Worm (Caenorhabditis elegans): Measurements from ENCODE around the gene C17C3.11.
A peak's percentile ranks its signal among the peaks of the same experiment; 100 is the strongest.

Gene C17C3.11

DNA sequence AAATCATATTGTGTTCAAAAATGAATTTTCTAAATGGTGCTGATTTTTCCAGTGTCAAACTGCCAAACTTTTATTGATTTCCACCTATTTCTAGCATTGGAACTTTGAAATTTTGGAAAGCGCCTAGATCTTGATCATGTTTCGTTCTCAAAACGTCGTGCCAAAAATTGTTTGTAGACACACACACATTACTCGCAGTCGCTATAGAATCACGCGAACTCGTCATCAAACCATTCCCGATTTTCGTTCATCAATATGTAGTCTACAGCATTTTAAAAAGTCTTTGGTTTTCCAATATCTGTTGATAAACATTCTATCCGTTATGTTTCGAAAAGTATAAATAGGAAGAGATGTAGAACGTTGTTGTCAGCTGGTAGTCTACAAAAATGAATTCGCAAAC is 32.6 kb downstream of the C17C3.11 start, which contains the start of the genes C17C3.1 and C17C3.15:
TSS of gene C17C3.1 (plus strand) at position 301 of the 400 bp plus-strand sequence.
TSS of gene C17C3.15 (plus strand) at position 383 of the 400 bp plus-strand sequence.
- no peak for TF ChIP-seq B0019.2 (GFP tag; conservative IDR thresholded peaks at IDR 0.05)

DNA sequence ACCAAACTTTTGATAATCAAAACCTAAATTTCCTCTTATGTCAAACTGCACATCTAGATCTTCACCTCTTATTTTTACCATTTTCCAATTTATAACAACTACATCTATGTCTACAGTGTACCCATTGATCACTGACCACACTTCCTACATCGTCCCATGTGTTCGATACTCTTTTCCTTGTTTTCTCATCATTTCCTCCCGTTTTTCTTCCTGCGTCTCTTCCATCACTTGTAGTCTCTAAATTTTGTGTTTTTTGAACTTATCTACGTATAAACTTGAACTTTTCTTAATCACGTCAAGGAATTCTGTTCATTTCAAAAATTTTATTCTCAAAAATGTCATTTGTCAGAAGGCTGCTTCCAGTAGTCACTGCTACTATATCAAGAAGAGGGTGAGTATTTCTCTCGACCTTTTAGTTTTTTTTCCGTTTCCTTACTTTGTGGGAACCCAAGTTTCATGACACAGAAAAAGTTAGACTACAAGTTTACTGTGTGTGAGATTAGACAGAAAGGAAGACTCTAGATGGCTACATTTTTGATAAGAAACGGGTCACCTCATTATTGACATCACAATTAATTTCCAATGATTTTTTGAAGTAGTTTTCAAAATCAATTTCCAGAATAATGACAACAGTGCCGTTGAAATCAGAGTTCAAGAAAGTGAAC is 34.6 kb downstream of the C17C3.11 start:
- TF ChIP-seq ztf-28 (GFP tag; IDR thresholded peaks at IDR 0.05) (no peak), K12H6.12 (tag; optimal IDR thresholded peaks at IDR 0.05) (no peak), rpc-1 (optimal IDR thresholded peaks at IDR 0.05) (no peak), rpc-1 (tag; optimal IDR thresholded peaks at IDR 0.05) (no peak), hlh-26 (GFP tag; conservative IDR thresholded peaks at IDR 0.05) (no peak), aptf-3 (GFP tag; IDR thresholded peaks at IDR 0.05) (no peak), ztf-26 (tag; optimal IDR thresholded peaks at IDR 0.05) (peak; percentile 5), sptf-2 (GFP tag; optimal IDR thresholded peaks at IDR 0.05) (no peak), F49E8.2 (tag; optimal IDR thresholded peaks at IDR 0.05; ENCODE audit: insufficient read depth) (no peak), F55B11.4 (tag; optimal IDR thresholded peaks at IDR 0.05; ENCODE audit: borderline replicate concordance, insufficient read depth) (no peak), egl-18 (GFP tag; IDR thresholded peaks at IDR 0.05) (no peak), T07F8.4 (tag; optimal IDR thresholded peaks at IDR 0.05) (no peak), egrh-3 (GFP tag; IDR thresholded peaks at IDR 0.05) (no peak), pha-4 (tag; optimal IDR thresholded peaks at IDR 0.05) (no peak), C06A6.2 (GFP tag; conservative IDR thresholded peaks at IDR 0.05) (no peak), hsf-1 (GFP tag; IDR thresholded peaks at IDR 0.05) (no peak), ceh-58 (GFP tag; IDR thresholded peaks at IDR 0.05) (no peak), snpc-4 (GFP tag; optimal IDR thresholded peaks at IDR 0.05) (no peak), snpc-4 (tag; optimal IDR thresholded peaks at IDR 0.05) (peak in 1 of 4 experiments; percentile 51), ceh-79 (tag; optimal IDR thresholded peaks at IDR 0.05) (no peak), lin-40 (tag; optimal IDR thresholded peaks at IDR 0.05) (peak; percentile 18), F23B12.7 (tag; optimal IDR thresholded peaks at IDR 0.05; ENCODE audit: insufficient read depth) (no peak), ztf-3 (GFP tag; optimal IDR thresholded peaks at IDR 0.05) (no peak), F57C9.4 (tag; optimal IDR thresholded peaks at IDR 0.05) (no peak), zim-3 (tag; optimal IDR thresholded peaks at IDR 0.05) (no peak), repo-1 (tag; optimal IDR thresholded peaks at IDR 0.05) (no peak), nfyb-1 (GFP tag; IDR thresholded peaks at IDR 0.05) (no peak; the same call in 1 of the 2 replicates), F37B4.10 (GFP tag; IDR thresholded peaks at IDR 0.05) (no peak), cebp-1 (GFP tag; IDR thresholded peaks at IDR 0.05) (no peak), cebp-1 (tag; optimal IDR thresholded peaks at IDR 0.05) (peak; percentile 28), snpc-3.4 (tag; optimal IDR thresholded peaks at IDR 0.05) (no peak), ama-1 (optimal IDR thresholded peaks at IDR 0.05) (peak; percentile 9), ama-1 (GFP tag; optimal IDR thresholded peaks at IDR 0.05) (no peak), xnd-1 (tag; optimal IDR thresholded peaks at IDR 0.05) (no peak), nhr-80 (tag; optimal IDR thresholded peaks at IDR 0.05) (peak; percentile 38), atf-7 (tag; optimal IDR thresholded peaks at IDR 0.05) (peak; percentile 7), Y79H2A.3 (GFP tag; conservative IDR thresholded peaks at IDR 0.05) (no peak), Y53F4B.3 (GFP tag; IDR thresholded peaks at IDR 0.05) (no peak), hrde-1 (tag; optimal IDR thresholded peaks at IDR 0.05; ENCODE audit: borderline replicate concordance) (no peak), madf-10 (tag; optimal IDR thresholded peaks at IDR 0.05) (no peak), attf-5 (GFP tag; optimal IDR thresholded peaks at IDR 0.05) (peak; percentile 5), chd-7 (tag; optimal IDR thresholded peaks at IDR 0.05) (peak; percentile 35), ceh-100 (GFP tag; IDR thresholded peaks at IDR 0.05) (no peak), hmg-1.2 (GFP tag; IDR thresholded peaks at IDR 0.05) (0 out of 2 replicates have a peak, but pooled peaks have one; percentile 32), cebp-2 (GFP tag; IDR thresholded peaks at IDR 0.05) (no peak), Y53G8AR.9 (GFP tag; conservative IDR thresholded peaks at IDR 0.05) (no peak)

Data from whole organism, young adult.